Fruit fly (Drosophila melanogaster) whole organism, adult: ENCODE measurements around the gene Ada1-2.

Source experiments
- CG11617 ChIP-seq: fragments of 200-800 bp; sonication (Bioruptor generic); optimal IDR thresholded peaks from 2 replicates; lab custom pipeline; 2017; ENCODE audit warnings: mild to moderate bottlenecking, missing biosample characterization, missing genetic modification reagents, missing genetic modification characterization
- CG14711 ChIP-seq: fragments of 200-800 bp; sonication (Bioruptor generic); optimal IDR thresholded peaks from 2 replicates; lab custom pipeline; 2018; ENCODE audit warnings: missing biosample characterization, mild to moderate bottlenecking, missing genetic modification characterization, moderate library complexity
- CG7045 ChIP-seq: fragments of 200-800 bp; sonication (Bioruptor generic); optimal IDR thresholded peaks from 2 replicates; lab custom pipeline; 2017; ENCODE audit warnings: missing biosample characterization, mild to moderate bottlenecking, missing genetic modification characterization
- CG7101 ChIP-seq: fragments of 200-800 bp; sonication (Bioruptor generic); optimal IDR thresholded peaks from 2 replicates; lab custom pipeline; 2018; ENCODE audit warnings: missing biosample characterization, mild to moderate bottlenecking, missing genetic modification characterization, moderate library complexity
- Clk ChIP-seq: fragments of 200-800 bp; sonication (Bioruptor generic); optimal IDR thresholded peaks from 2 replicates; lab custom pipeline; 2017; ENCODE audit warnings: missing biosample characterization, missing genetic modification characterization
- Hr96 ChIP-seq: fragments of 200-800 bp; sonication (Bioruptor generic); optimal IDR thresholded peaks from 2 replicates; lab custom pipeline; 2016; ENCODE audit warnings: missing biosample characterization, missing genetic modification characterization
- kay ChIP-seq: fragments of 200-800 bp; sonication (Bioruptor generic); peaks from one replicate; lab custom pipeline; 2016; ENCODE audit warnings: missing biosample characterization, missing genetic modification characterization, borderline replicate concordance
- toe ChIP-seq: fragments of 200-800 bp; sonication (Bioruptor generic); optimal IDR thresholded peaks from 2 replicates; lab custom pipeline; 2016; ENCODE audit warnings: missing biosample characterization, missing genetic modification characterization

dm6 chr2L:11970343-11970742 is 22.4 kb upstream of the Ada1-2 start:
- TF ChIP-seq CG14711 = no peak
- no peak for TF ChIP-seq Clk (GFP tag; lab: Kevin White, UChicago)
- no peak for TF ChIP-seq toe (GFP tag; lab: Kevin White, UChicago)
- no peak for TF ChIP-seq CG7045 (GFP tag; lab: Kevin White, UChicago)
- TF ChIP-seq kay = peak; percentile 94
- TF ChIP-seq CG11617 (GFP tag; lab: Kevin White, UChicago) = no peak
- TF ChIP-seq CG7101 (tag; lab: Kevin White, UChicago) = no peak
- no peak for TF ChIP-seq Hr96 (GFP tag; lab: Kevin White, UChicago)
